Worm (Caenorhabditis elegans): ENCODE data around the gene mig-13.

The mig-13 gene

ce11 chrX:4794062-4794461 lies 5.9 kb downstream of the mig-13 start:
- no peak for TF ChIP-seq unc-62 (GFP tag; optimal IDR thresholded peaks at IDR 0.05)

DNA sequence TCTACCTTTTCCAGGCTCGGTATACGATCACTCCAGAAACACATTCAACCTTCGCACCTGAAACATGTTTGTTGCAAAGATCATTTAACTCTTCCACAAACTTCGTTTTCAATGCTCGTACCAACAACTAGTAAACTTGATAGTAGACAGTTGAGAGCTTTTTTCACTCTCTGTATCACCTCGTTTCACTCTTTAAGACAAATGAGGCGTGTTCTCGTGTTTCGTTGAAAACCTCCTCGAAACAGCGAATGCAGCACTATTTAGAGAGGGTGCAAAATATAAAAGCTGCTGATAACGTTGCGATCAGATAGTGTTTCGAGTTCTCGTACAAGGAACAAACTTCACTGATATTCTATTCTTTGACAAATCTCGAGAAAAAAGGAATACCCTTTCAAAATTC lies 6.9 kb downstream of the mig-13 start, which contains the start of gene F43C9.1:
TSS of gene F43C9.1 (plus strand) at position 301 of the 400 bp plus-strand sequence.
- no peak for TF ChIP-seq unc-62 (GFP tag; optimal IDR thresholded peaks at IDR 0.05)

DNA sequence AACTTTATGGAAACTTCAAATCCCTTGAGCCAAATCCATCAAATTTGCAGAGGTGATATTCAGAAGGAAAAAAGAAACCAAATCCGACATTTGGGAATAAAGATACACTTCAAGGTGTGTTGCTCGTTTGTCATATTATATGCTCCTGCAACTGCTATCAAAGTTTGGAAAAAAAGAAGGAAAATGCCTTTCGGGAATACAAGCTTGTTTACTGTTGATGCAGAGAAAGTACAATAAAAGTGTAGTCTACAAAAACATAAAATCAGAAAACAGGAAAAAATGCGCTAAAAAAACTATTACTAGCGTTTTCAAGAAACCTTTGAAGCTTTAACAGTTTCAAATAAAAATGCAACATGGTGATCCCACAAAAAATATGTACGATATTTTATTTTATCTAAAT lies 9.3 kb downstream of the mig-13 start:
- no peak for TF ChIP-seq unc-62 (GFP tag; optimal IDR thresholded peaks at IDR 0.05)

DNA sequence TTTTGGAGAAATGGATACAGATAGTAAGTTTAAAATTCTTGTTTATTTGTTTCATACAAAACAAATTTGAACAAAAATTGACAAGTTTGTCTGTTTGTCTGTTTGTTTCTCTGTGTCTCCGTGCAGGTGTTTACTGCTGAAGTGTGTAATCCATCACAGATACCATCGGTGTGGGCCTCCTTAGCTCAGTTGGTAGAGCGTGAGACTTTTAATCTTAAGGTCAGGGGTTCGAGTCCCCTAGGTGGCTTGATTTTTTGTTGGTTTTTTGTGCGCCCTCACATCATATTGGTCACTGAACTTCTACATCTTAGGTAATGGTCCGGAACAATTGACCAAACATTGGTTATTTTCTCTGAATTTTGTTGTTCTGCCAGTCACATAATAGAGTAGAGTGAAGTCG lies 11.0 kb downstream of the mig-13 start:
- TF ChIP-seq unc-62 (GFP tag; optimal IDR thresholded peaks at IDR 0.05): no peak

- TF ChIP-seq unc-62 (GFP tag; optimal IDR thresholded peaks at IDR 0.05): no peak
Observed at ce11 chrX:4787525-4787924, 12.4 kb downstream of the mig-13 start.

- no peak for TF ChIP-seq unc-62 (GFP tag; optimal IDR thresholded peaks at IDR 0.05)
Observed at ce11 chrX:4784776-4785175, 15.2 kb downstream of the mig-13 start.

- no peak for TF ChIP-seq unc-62 (GFP tag; optimal IDR thresholded peaks at IDR 0.05)
Observed at ce11 chrX:4783117-4783775, 16.7 kb downstream of the mig-13 start, which contains the start of gene F43C9.2. Gene F43C9.2, plus strand, starts transcription at chrX:4783613.

DNA sequence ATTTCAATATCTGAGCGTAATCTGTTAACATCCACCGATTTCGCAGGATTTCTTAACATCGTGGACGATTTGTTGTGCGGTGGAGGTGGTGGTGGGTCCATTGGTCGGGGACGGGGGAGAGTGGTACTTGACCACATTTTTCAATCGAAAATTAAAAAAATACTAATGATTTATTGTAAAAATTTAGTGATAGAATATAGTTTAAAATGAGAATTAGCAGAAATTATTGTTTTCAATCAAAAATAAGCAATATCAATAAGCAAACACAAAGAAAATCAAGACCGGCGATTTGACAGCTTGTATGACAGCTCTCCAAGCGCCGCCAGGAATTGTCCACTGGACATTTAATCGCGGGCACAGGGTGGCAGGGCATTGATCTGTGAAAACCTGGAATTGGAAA lies 17.7 kb downstream of the mig-13 start, which contains the start of gene hum-10:
TSS of gene hum-10 (minus strand) at position 101 of the 400 bp plus-strand sequence.
- TF ChIP-seq unc-62 (GFP tag; optimal IDR thresholded peaks at IDR 0.05): no peak

DNA sequence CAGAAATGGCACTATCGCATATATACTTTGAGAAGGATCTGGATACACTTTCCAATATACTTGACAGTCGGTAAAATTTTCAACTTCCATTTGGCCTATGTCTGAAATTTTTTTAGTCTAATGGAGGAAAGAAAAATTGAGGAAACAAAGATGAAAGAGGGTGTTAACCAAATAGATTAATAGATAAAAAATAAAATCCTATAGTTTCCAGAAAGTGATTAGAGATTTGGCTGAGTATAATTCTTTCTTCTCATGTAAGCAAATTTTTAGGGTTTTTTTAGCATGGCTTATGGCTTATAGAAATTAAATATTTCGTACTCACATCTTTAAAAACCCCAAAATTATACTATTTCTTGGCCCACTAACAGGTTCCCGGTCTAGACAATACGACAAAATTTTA lies 30.0 kb downstream of the mig-13 start, which contains the start of gene npr-1:
TSS of gene npr-1 (minus strand) at position 101 of the 400 bp plus-strand sequence.
- TF ChIP-seq unc-62 (GFP tag; optimal IDR thresholded peaks at IDR 0.05): no peak

ce11 chrX:4761540-4761939 lies 38.4 kb downstream of the mig-13 start, which contains the start of gene mls-2:
Gene mls-2, minus strand, starts transcription at chrX:4761640.
- TF ChIP-seq unc-62 (GFP tag; optimal IDR thresholded peaks at IDR 0.05): no peak

ce11 chrX:4759718-4760117 lies 40.2 kb downstream of the mig-13 start:
- TF ChIP-seq unc-62 (GFP tag; optimal IDR thresholded peaks at IDR 0.05): no peak

DNA sequence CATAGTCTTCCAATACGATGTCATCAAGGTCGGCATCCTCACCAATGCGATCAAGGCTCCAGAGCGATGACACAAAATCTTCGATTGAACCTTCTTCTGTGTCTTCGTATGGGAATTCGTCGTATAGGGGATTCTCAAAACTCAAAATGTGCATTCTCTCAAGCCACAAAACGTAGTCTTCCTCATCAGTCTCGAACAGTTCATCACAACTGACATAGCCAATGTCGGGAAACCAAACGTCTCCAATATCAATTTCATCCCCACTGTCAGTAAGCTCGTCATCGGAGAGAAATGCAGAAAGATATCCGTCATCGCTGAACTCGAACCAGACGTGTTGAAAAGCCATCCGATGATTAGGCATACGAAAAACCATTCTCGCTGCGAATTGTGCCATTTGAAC lies 45.2 kb downstream of the mig-13 start, which contains the start of gene C39E6.2:
TSS of gene C39E6.2 (minus strand) at position 394 of the 400 bp plus-strand sequence.
- TF ChIP-seq unc-62 (GFP tag; optimal IDR thresholded peaks at IDR 0.05): no peak

- no peak for TF ChIP-seq unc-62 (GFP tag; optimal IDR thresholded peaks at IDR 0.05)
Observed at ce11 chrX:4749080-4749479, 50.8 kb downstream of the mig-13 start, which contains the start of gene lon-2. Gene lon-2, minus strand, starts transcription at chrX:4749083.

Data from whole organism, dauer.